Worm (Caenorhabditis elegans): Measurements from ENCODE around the gene srab-26.

ce11 chrV:9855920-9856852 is 23.1 kb downstream of the srab-26 start:
- TF ChIP-seq unc-62 (GFP tag; optimal IDR thresholded peaks at IDR 0.05) (no peak), nhr-237 (tag; optimal IDR thresholded peaks at IDR 0.05) (no peak), mab-5 (tag; optimal IDR thresholded peaks at IDR 0.05) (no peak), unc-39 (tag; optimal IDR thresholded peaks at IDR 0.05) (no peak), unc-120 (tag; optimal IDR thresholded peaks at IDR 0.05; ENCODE audit: poor library complexity, severe bottlenecking) (no peak)

All from whole organism, mixed stage, embryonic.